Worm (Caenorhabditis elegans) whole organism, L4/young adult: ENCODE measurements around the gene scc-2.

Experiments used
- W03F9.2 ChIP-seq: fragments of 150-350 bp; optimal IDR thresholded peaks from 2 replicates; lab custom pipeline; 2014; ENCODE audit warnings: missing biosample characterization, missing genetic modification characterization
- him-1 ChIP-seq: sonication (generic microtip); optimal IDR thresholded peaks from 2 replicates; lab custom pipeline; 2016; ENCODE audit warnings: missing genotype, missing genetic modification reagents, missing genetic modification characterization, missing compliant biosample characterization

ce11 chrII:273872-274271 lies 10.4 kb upstream of the scc-2 start, which contains the start of gene B0432.7:
- no peak for TF ChIP-seq W03F9.2 (tag; lab: Kevin White, UChicago)
- no peak for TF ChIP-seq him-1 (tag; lab: Kevin White, UChicago)
